Worm (Caenorhabditis elegans): ENCODE results near the gene T09A5.15.

DNA sequence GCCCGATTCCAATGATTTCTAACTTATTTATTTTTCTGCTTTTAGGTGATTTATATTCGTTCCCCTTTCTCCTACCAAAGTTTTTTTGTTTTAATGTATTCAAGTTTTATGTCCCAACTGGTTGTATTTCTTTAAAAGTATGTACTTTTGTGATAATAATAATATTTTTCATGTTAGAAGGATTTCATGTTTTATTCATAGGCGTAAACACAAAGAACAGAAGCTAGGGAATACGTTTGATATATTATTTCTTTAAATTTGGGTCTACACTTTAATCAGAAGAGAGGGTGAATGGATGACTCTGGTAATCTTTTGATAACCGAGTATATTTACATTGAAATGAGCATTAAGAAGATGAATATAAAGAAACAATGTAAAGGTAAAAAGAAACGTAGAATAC is 8.3 kb downstream of the T09A5.15 start:
- no peak for TF ChIP-seq ceh-9 (tag; optimal IDR thresholded peaks at IDR 0.05)
- no peak for TF ChIP-seq ref-2 (tag; optimal IDR thresholded peaks at IDR 0.05)

Measured in whole organism, late embryonic.